Worm (Caenorhabditis elegans) whole organism, L4/young adult: ENCODE data around the gene C05C10.5.

ENCODE experiments used
- W03F9.2 ChIP-seq: fragments of 150-350 bp; optimal IDR thresholded peaks from 2 replicates; lab custom pipeline; 2014; ENCODE audit warnings: missing biosample characterization, missing genetic modification characterization
- dao-5 ChIP-seq: sonication (generic microtip); optimal IDR thresholded peaks from 2 replicates; lab custom pipeline; 2016; ENCODE audit warnings: missing genotype, missing genetic modification characterization, moderate library complexity, missing compliant biosample characterization
- him-1 ChIP-seq: sonication (generic microtip); optimal IDR thresholded peaks from 2 replicates; lab custom pipeline; 2016; ENCODE audit warnings: missing genotype, missing genetic modification reagents, missing genetic modification characterization, missing compliant biosample characterization

- TF ChIP-seq W03F9.2: no peak
- TF ChIP-seq him-1 (tag; lab: Kevin White, UChicago): no peak
- no peak for TF ChIP-seq dao-5
Observed at ce11 chrII:9894435-9894834, 44.4 kb upstream of the C05C10.5 start, which contains the start of gene F26C11.1.
